Worm (Caenorhabditis elegans) whole organism, early embryonic: ENCODE measurements around the gene acs-19.
A peak's percentile ranks its signal among the peaks of the same experiment; 100 is the strongest.

Source experiments
- B0310.2 ChIP-seq: sonication (generic microtip); optimal IDR thresholded peaks from 2 replicates; lab custom pipeline; 2016; ENCODE audit warnings: mild to moderate bottlenecking, missing genetic modification characterization, missing compliant biosample characterization
- F13C5.2 ChIP-seq: sonication (generic microtip); optimal IDR thresholded peaks from 2 replicates; lab custom pipeline; 2017; ENCODE audit warnings: mild to moderate bottlenecking, missing genetic modification characterization, inconsistent platforms, missing compliant biosample characterization
- aly-1 ChIP-seq: sonication (generic microtip); optimal IDR thresholded peaks from 2 replicates; lab custom pipeline; 2016; ENCODE audit warnings: missing genetic modification characterization, missing compliant biosample characterization
- ama-1 ChIP-seq: fragments of 150-350 bp; optimal IDR thresholded peaks from 2 replicates; lab custom pipeline; 2014
- ceh-13 ChIP-seq: fragments of 200-800 bp; sonication (Bioruptor generic); optimal IDR thresholded peaks from 2 replicates; lab custom pipeline; 2018; ENCODE audit warnings: mild to moderate bottlenecking, missing genetic modification characterization, missing compliant biosample characterization
- ceh-36 ChIP-seq: sonication (generic microtip); optimal IDR thresholded peaks from 2 replicates; lab custom pipeline; 2016; ENCODE audit warnings: missing genetic modification characterization, inconsistent platforms, missing compliant biosample characterization
- ets-7 ChIP-seq: sonication (generic microtip); optimal IDR thresholded peaks from 2 replicates; lab custom pipeline; 2016; ENCODE audit warnings: missing genotype, missing genetic modification characterization, missing compliant biosample characterization
- flt-1 ChIP-seq: fragments of 200-800 bp; sonication (Bioruptor generic); IDR thresholded peaks from 2 replicates; pipeline ENCODE4 v1.3.6; 2022; ENCODE audit warnings: missing genetic modification characterization, missing compliant biosample characterization
- hmbx-1 ChIP-seq: sonication (generic microtip); optimal IDR thresholded peaks from 2 replicates; lab custom pipeline; 2016; ENCODE audit warnings: mild to moderate bottlenecking, missing genetic modification characterization, missing compliant biosample characterization
- hmg-4 ChIP-seq: fragments of 200-800 bp; sonication (Bioruptor generic); optimal IDR thresholded peaks from 2 replicates; lab custom pipeline; 2018; ENCODE audit warnings: mild to moderate bottlenecking, missing genetic modification characterization, missing compliant biosample characterization
- hnd-1 ChIP-seq: sonication (generic microtip); optimal IDR thresholded peaks from 2 replicates; lab custom pipeline; 2016; ENCODE audit warnings: missing genetic modification characterization, missing compliant biosample characterization
- pes-1 ChIP-seq: fragments of 200-800 bp; sonication (Bioruptor generic); IDR thresholded peaks from 2 replicates; pipeline ENCODE4 v1.3.6; 2022; ENCODE audit warnings: missing genetic modification reagents, missing genetic modification characterization, missing compliant biosample characterization
- scrt-1 ChIP-seq: fragments of 200-800 bp; sonication (Bioruptor generic); IDR thresholded peaks from 2 replicates; pipeline ENCODE4 v1.3.6; 2022; ENCODE audit warnings: missing genetic modification characterization, missing compliant biosample characterization
- sea-1 ChIP-seq: fragments of 200-800 bp; sonication (Bioruptor generic); conservative IDR thresholded peaks from 2 replicates; pipeline ENCODE4 v1.3.6; 2022; ENCODE audit warnings: missing genetic modification characterization, missing compliant biosample characterization
- tbx-11 ChIP-seq: fragments of 200-800 bp; sonication (Bioruptor generic); IDR thresholded peaks from 2 replicates; pipeline ENCODE4 v1.3.6; 2022; ENCODE audit warnings: missing genetic modification characterization, missing compliant biosample characterization
- tbx-37 ChIP-seq: fragments of 200-800 bp; sonication (Bioruptor generic); conservative IDR thresholded peaks from 2 replicates; pipeline ENCODE4 v1.3.6; 2022; ENCODE audit warnings: missing genetic modification reagents, missing genetic modification characterization, missing compliant biosample characterization
- tra-4 ChIP-seq: sonication (generic microtip); optimal IDR thresholded peaks from 2 replicates; lab custom pipeline; 2017; ENCODE audit warnings: missing genetic modification characterization, missing compliant biosample characterization

acs-19 gene

DNA sequence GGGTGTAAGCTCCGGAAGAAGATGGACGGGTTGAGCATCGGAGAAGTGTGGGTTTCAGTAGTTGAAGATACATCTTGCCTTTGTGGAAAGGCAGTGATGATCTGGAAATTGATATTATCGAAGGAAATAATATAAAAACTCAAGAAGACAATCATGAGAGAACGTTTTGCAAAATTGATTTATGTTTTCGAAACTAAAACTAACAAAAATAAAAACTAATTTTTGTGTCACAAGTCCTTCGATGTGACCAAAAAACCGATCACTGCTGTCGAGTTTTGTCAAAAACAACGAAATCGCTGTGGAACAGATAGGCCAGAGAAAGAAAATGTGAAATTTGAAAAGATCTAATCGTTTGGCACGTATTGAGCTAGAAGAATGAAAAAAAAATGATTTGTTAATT lies 43.3 kb downstream of the acs-19 start, which contains the start of gene mmcm-1:
mmcm-1 (minus strand) TSS at position 101 of the 400 bp plus-strand sequence.
- no peak for TF ChIP-seq hmg-4 (GFP tag; lab: Kevin White, UChicago)
- no peak for TF ChIP-seq ama-1 (lab: Kevin White, UChicago)
- TF ChIP-seq aly-1 (tag; lab: Kevin White, UChicago): no peak
- TF ChIP-seq scrt-1 (GFP tag; lab: Robert Waterston, UW): no peak
- no peak for TF ChIP-seq tbx-11 (GFP tag; lab: Robert Waterston, UW)
- no peak for TF ChIP-seq pes-1
- TF ChIP-seq ets-7 (tag; lab: Kevin White, UChicago): no peak
- no peak for TF ChIP-seq sea-1 (GFP tag; lab: Robert Waterston, UW)
- TF ChIP-seq tbx-37: no peak

DNA sequence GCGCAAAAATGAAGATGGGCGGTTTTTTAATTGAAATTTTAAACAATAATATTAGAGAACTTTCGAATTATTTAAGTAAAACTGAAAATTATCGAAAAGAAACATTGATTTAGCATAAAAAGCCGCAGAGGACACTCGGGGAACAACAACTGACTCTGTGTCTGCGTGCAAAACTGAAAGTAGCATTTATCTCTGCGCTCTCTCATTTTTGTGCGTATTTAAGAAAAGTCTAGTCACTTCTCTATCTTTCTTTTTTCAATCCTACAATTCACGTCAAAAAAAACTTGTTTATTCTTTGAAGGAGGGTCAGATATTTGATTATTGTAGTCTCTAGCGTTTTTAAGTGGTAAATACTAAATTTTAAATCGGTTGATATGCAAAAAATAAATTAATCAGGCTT lies 43.9 kb downstream of the acs-19 start:
- no peak for TF ChIP-seq ceh-13
- TF ChIP-seq ceh-36 (tag; lab: Kevin White, UChicago): no peak
- TF ChIP-seq sea-1 (GFP tag; lab: Robert Waterston, UW): no peak
- TF ChIP-seq F13C5.2: no peak
- TF ChIP-seq B0310.2: no peak

- TF ChIP-seq ceh-36 (tag; lab: Kevin White, UChicago) (no peak), scrt-1 (GFP tag; lab: Robert Waterston, UW) (no peak), flt-1 (GFP tag; lab: Robert Waterston, UW) (no peak), hmg-4 (GFP tag; lab: Kevin White, UChicago) (no peak), tbx-11 (GFP tag; lab: Robert Waterston, UW) (no peak), ama-1 (lab: Kevin White, UChicago) (no peak), sea-1 (GFP tag; lab: Robert Waterston, UW) (no peak), tbx-37 (no peak), hmbx-1 (no peak), ceh-13 (no peak), tra-4 (tag; lab: Kevin White, UChicago) (no peak), aly-1 (tag; lab: Kevin White, UChicago) (no peak)
Observed at ce11 chrIII:3914049-3914448, 49.8 kb downstream of the acs-19 start, which contains the start of gene pat-3. pat-3 (minus strand) TSS chrIII:3914149.

ce11 chrIII:3914836-3915235 lies 50.5 kb downstream of the acs-19 start:
- TF ChIP-seq tbx-11 (GFP tag; lab: Robert Waterston, UW): no peak
- no peak for TF ChIP-seq sea-1 (GFP tag; lab: Robert Waterston, UW)
- TF ChIP-seq flt-1 (GFP tag; lab: Robert Waterston, UW): no peak
- no peak for TF ChIP-seq F13C5.2
- no peak for TF ChIP-seq ceh-36 (tag; lab: Kevin White, UChicago)
- no peak for TF ChIP-seq B0310.2
- TF ChIP-seq tbx-37: no peak
- TF ChIP-seq ceh-13: no peak
- no peak for TF ChIP-seq hmbx-1
- TF ChIP-seq tra-4 (tag; lab: Kevin White, UChicago): no peak
- TF ChIP-seq ets-7 (tag; lab: Kevin White, UChicago): no peak
- TF ChIP-seq hnd-1 (tag; lab: Kevin White, UChicago): no peak
- 0 out of 2 replicates have a peak, but pooled peaks have one; percentile 19 for TF ChIP-seq pes-1
- TF ChIP-seq aly-1 (tag; lab: Kevin White, UChicago): peak; percentile 27
- TF ChIP-seq scrt-1 (GFP tag; lab: Robert Waterston, UW): no peak

DNA sequence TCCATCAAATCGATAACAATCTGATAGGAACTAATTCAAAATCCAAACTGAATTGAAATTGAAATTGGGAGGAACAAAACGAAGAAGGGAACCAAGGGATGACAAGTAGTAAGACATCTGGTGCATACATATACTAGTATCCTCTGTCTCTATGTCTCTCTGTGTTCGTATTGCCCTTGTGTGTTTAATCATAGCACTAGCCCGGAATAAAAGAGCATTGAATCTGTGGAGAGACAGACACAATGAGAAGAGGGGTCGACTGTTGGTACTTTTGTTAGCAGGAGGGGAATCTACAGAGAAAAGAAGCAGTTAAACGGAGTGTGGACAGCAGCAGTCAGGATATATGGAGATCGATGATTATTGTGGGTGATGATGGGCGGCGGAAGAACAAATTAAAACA lies 51.4 kb downstream of the acs-19 start:
- TF ChIP-seq hmg-4 (GFP tag; lab: Kevin White, UChicago): peak; percentile 32
- TF ChIP-seq scrt-1 (GFP tag; lab: Robert Waterston, UW): no peak

- peak; percentile 5 for TF ChIP-seq tra-4 (tag; lab: Kevin White, UChicago)
- peak; percentile 93 for TF ChIP-seq F13C5.2
- peak; percentile 86 for TF ChIP-seq scrt-1 (GFP tag; lab: Robert Waterston, UW)
- TF ChIP-seq hmg-4 (GFP tag; lab: Kevin White, UChicago): peak; percentile 82
- peak; percentile 75 for TF ChIP-seq flt-1 (GFP tag; lab: Robert Waterston, UW)
- TF ChIP-seq ceh-13: peak; percentile 67
- TF ChIP-seq hnd-1 (tag; lab: Kevin White, UChicago): peak; percentile 74
- TF ChIP-seq ceh-36 (tag; lab: Kevin White, UChicago): peak; percentile 84
- peak; percentile 15 for TF ChIP-seq B0310.2
- TF ChIP-seq tbx-11 (GFP tag; lab: Robert Waterston, UW): peak; percentile 81
- TF ChIP-seq ets-7 (tag; lab: Kevin White, UChicago): peak; percentile 57
- peak; percentile 75 for TF ChIP-seq aly-1 (tag; lab: Kevin White, UChicago)
- peak; percentile 88 for TF ChIP-seq sea-1 (GFP tag; lab: Robert Waterston, UW)
- TF ChIP-seq tbx-37: peak; percentile 68; the same call in 1 of the 2 replicates
- no peak for TF ChIP-seq ama-1 (lab: Kevin White, UChicago)
- TF ChIP-seq pes-1: peak; percentile 87
- TF ChIP-seq hmbx-1: no peak
Observed at ce11 chrIII:3916624-3917023, 52.3 kb downstream of the acs-19 start, which contains the start of gene ccdc-47. ccdc-47 (plus strand) TSS chrIII:3916967.
